Worm (Caenorhabditis elegans): ENCODE data around the gene Y46E12A.3.

- no peak for TF ChIP-seq ama-1 (optimal IDR thresholded peaks at IDR 0.05)
- TF ChIP-seq eyg-1 (tag; optimal IDR thresholded peaks at IDR 0.05): no peak
- TF ChIP-seq nhr-11 (tag; optimal IDR thresholded peaks at IDR 0.05): no peak
- TF ChIP-seq pha-4 (tag; optimal IDR thresholded peaks at IDR 0.05): no peak
These were observed 37.2 kb upstream of the Y46E12A.3 start for ce11 chrIII:1791949-1792348.

Data from whole organism, late embryonic.